Worm (Caenorhabditis elegans) whole organism, L1 larva: ENCODE measurements around the gene R04B3.3.
A peak's percentile ranks its signal among the peaks of the same experiment; 100 is the strongest.

Source experiments
- Y116A8C.19 ChIP-seq: sonication (generic microtip); optimal IDR thresholded peaks from 2 replicates; lab custom pipeline; 2016; ENCODE audit warnings: missing compliant biosample characterization, missing genetic modification characterization, borderline replicate concordance
- aha-1 ChIP-seq: fragments of 150-350 bp; optimal IDR thresholded peaks from 2 replicates; lab custom pipeline; 2014; ENCODE audit warnings: missing biosample characterization, missing genetic modification characterization
- blmp-1 ChIP-seq: fragments of 150-350 bp; optimal IDR thresholded peaks from 2 replicates; lab custom pipeline; 2014; ENCODE audit warnings: missing biosample characterization, missing genetic modification characterization
- ceh-63 ChIP-seq: fragments of 200-800 bp; sonication (Bioruptor generic); optimal IDR thresholded peaks from 2 replicates; lab custom pipeline; 2018; ENCODE audit warnings: mild to moderate bottlenecking, missing genetic modification characterization, missing compliant biosample characterization
- ceh-8 ChIP-seq: fragments of 200-800 bp; sonication (Bioruptor generic); optimal IDR thresholded peaks from 2 replicates; lab custom pipeline; 2018; ENCODE audit warnings: mild to moderate bottlenecking, missing genetic modification characterization, moderate library complexity, missing compliant biosample characterization
- ceh-82 ChIP-seq, 3 experiments: fragments of 150-350 bp in 1 of 3; sonication (generic microtip) in 2 of 3; optimal IDR thresholded peaks; 2 replicates each; lab custom pipeline; 2014 to 2017; ENCODE audit warnings: missing biosample characterization in 3 of 3, missing genetic modification characterization in 3 of 3
- ceh-88 ChIP-seq: fragments of 200-800 bp; sonication (Bioruptor generic); IDR thresholded peaks from 2 replicates; pipeline ENCODE4 v1.3.6; 2022; ENCODE audit warnings: missing genetic modification characterization, missing compliant biosample characterization
- ceh-90 ChIP-seq: sonication (generic microtip); optimal IDR thresholded peaks from 2 replicates; lab custom pipeline; 2016; ENCODE audit warnings: missing genetic modification characterization, missing compliant biosample characterization
- ces-1 ChIP-seq: fragments of 150-350 bp; optimal IDR thresholded peaks from 2 replicates; lab custom pipeline; 2014; ENCODE audit warnings: missing biosample characterization, missing genetic modification reagents, missing genetic modification characterization
- dsc-1 ChIP-seq: sonication (generic microtip); optimal IDR thresholded peaks from 2 replicates; lab custom pipeline; 2016; ENCODE audit warnings: mild to moderate bottlenecking, missing genetic modification characterization, missing compliant biosample characterization
- egl-13 ChIP-seq: sonication (generic microtip); optimal IDR thresholded peaks from 2 replicates; lab custom pipeline; 2016; ENCODE audit warnings: missing genotype, missing genetic modification reagents, missing genetic modification characterization, missing compliant biosample characterization
- elt-2 ChIP-seq: sonication (generic microtip); optimal IDR thresholded peaks from 2 replicates; lab custom pipeline; 2016; ENCODE audit warnings: missing genetic modification characterization, mild to moderate bottlenecking, inconsistent platforms, missing compliant biosample characterization, missing genetic modification reagents
- elt-3 ChIP-seq, 6 experiments: fragments of 150-350 bp in 1 of 6; sonication (generic microtip); optimal IDR thresholded peaks; 2 replicates each; lab custom pipeline; 2017 to 2018; ENCODE audit warnings: missing biosample characterization in 6 of 6, missing genetic modification characterization in 6 of 6, inconsistent platforms in 1 of 6
- fkh-4 ChIP-seq: sonication (generic microtip); optimal IDR thresholded peaks from 2 replicates; lab custom pipeline; 2016; ENCODE audit warnings: missing compliant biosample characterization, missing genetic modification characterization, borderline replicate concordance
- hpl-2 ChIP-seq: fragments of 150-350 bp; optimal IDR thresholded peaks from 2 replicates; lab custom pipeline; 2014; ENCODE audit warnings: missing biosample characterization, missing genetic modification reagents, missing genetic modification characterization
- irx-1 ChIP-seq: sonication (generic microtip); optimal IDR thresholded peaks from 2 replicates; lab custom pipeline; 2016; ENCODE audit warnings: missing genetic modification characterization, missing compliant biosample characterization
- lin-14 ChIP-seq: fragments of 200-800 bp; sonication (Bioruptor generic); optimal IDR thresholded peaks from 2 replicates; lab custom pipeline; 2018; ENCODE audit warnings: mild to moderate bottlenecking, missing genetic modification characterization, moderate library complexity, missing compliant biosample characterization
- lin-35 ChIP-seq, 2 experiments: fragments of 150-350 bp; optimal IDR thresholded peaks; 2 replicates each; lab custom pipeline; 2014; ENCODE audit warnings: missing biosample characterization in 2 of 2, missing genetic modification characterization in 2 of 2, missing genetic modification reagents in 2 of 2
- lin-39 ChIP-seq: fragments of 150-350 bp; optimal IDR thresholded peaks from 2 replicates; lab custom pipeline; 2014; ENCODE audit warnings: missing biosample characterization, missing genetic modification reagents, missing genetic modification characterization
- lir-3 ChIP-seq: sonication (generic microtip); optimal IDR thresholded peaks from 2 replicates; lab custom pipeline; 2016; ENCODE audit warnings: mild to moderate bottlenecking, missing genetic modification characterization, moderate library complexity, missing compliant biosample characterization; ENCODE audit not compliant: poor library complexity
- mab-9 ChIP-seq: fragments of 200-800 bp; sonication (Bioruptor generic); IDR thresholded peaks from 2 replicates; pipeline ENCODE4 v1.3.6; 2022; ENCODE audit warnings: missing genetic modification reagents, missing genetic modification characterization, missing compliant biosample characterization
- mdl-1 ChIP-seq, 2 experiments: fragments of 150-350 bp; optimal IDR thresholded peaks; 2 replicates each; lab custom pipeline; 2014 to 2017; ENCODE audit warnings: missing biosample characterization in 2 of 2, missing genetic modification characterization in 2 of 2, inconsistent platforms in 1 of 2
- nhr-11 ChIP-seq: fragments of 150-350 bp; optimal IDR thresholded peaks from 2 replicates; lab custom pipeline; 2014; ENCODE audit warnings: missing biosample characterization, missing genetic modification characterization
- nhr-12 ChIP-seq: sonication (generic microtip); optimal IDR thresholded peaks from 2 replicates; lab custom pipeline; 2017; ENCODE audit warnings: missing biosample characterization, missing genetic modification characterization
- nhr-19 ChIP-seq: fragments of 200-800 bp; sonication (Bioruptor generic); conservative IDR thresholded peaks from 2 replicates; pipeline ENCODE4 v1.3.6; 2022; ENCODE audit warnings: missing genetic modification characterization, missing compliant biosample characterization
- nhr-237 ChIP-seq: fragments of 150-350 bp; optimal IDR thresholded peaks from 2 replicates; lab custom pipeline; 2014; ENCODE audit warnings: missing biosample characterization, missing genetic modification characterization
- nhr-47 ChIP-seq: sonication (generic microtip); optimal IDR thresholded peaks from 2 replicates; lab custom pipeline; 2016; ENCODE audit warnings: mild to moderate bottlenecking, missing genetic modification characterization, moderate library complexity, missing compliant biosample characterization
- nhr-71 ChIP-seq: sonication (generic microtip); optimal IDR thresholded peaks from 2 replicates; lab custom pipeline; 2016; ENCODE audit warnings: mild to moderate bottlenecking, missing genetic modification characterization, moderate library complexity, missing compliant biosample characterization
- nhr-84 ChIP-seq: sonication (generic microtip); optimal IDR thresholded peaks from 2 replicates; lab custom pipeline; 2017; ENCODE audit warnings: missing biosample characterization, missing genetic modification characterization
- rnt-1 ChIP-seq: sonication (generic microtip); optimal IDR thresholded peaks from 2 replicates; lab custom pipeline; 2016; ENCODE audit warnings: mild to moderate bottlenecking, missing genetic modification characterization, moderate library complexity, missing compliant biosample characterization
- snu-23 ChIP-seq: sonication (generic microtip); optimal IDR thresholded peaks from 2 replicates; lab custom pipeline; 2016; ENCODE audit warnings: missing genetic modification characterization, missing compliant biosample characterization
- sptf-1 ChIP-seq: fragments of 150-350 bp; optimal IDR thresholded peaks from 2 replicates; lab custom pipeline; 2014; ENCODE audit warnings: missing biosample characterization, missing genetic modification characterization
- swsn-7 ChIP-seq: sonication (generic microtip); optimal IDR thresholded peaks from 2 replicates; lab custom pipeline; 2016; ENCODE audit warnings: missing genetic modification characterization, missing compliant biosample characterization
- unc-130 ChIP-seq: fragments of 150-350 bp; optimal IDR thresholded peaks from 2 replicates; lab custom pipeline; 2017; ENCODE audit warnings: missing biosample characterization, missing genetic modification characterization, inconsistent platforms
- unc-86 ChIP-seq: sonication (generic microtip); optimal IDR thresholded peaks from 2 replicates; lab custom pipeline; 2016; ENCODE audit warnings: missing genetic modification characterization, missing compliant biosample characterization
- unc-98 ChIP-seq: fragments of 200-800 bp; sonication (Bioruptor generic); IDR thresholded peaks from 2 replicates; pipeline ENCODE4 v1.3.6; 2022; ENCODE audit warnings: missing genetic modification characterization, missing compliant biosample characterization
- xbp-1 ChIP-seq: sonication (generic microtip); optimal IDR thresholded peaks from 2 replicates; lab custom pipeline; 2016; ENCODE audit warnings: missing genetic modification characterization, missing compliant biosample characterization
- ztf-11 ChIP-seq, 2 experiments: sonication (generic microtip); optimal IDR thresholded peaks; 2 replicates each; lab custom pipeline; 2016 to 2017; ENCODE audit warnings: missing genetic modification characterization in 2 of 2, missing biosample characterization in 1 of 2, missing compliant biosample characterization in 1 of 2

R04B3.3 gene

ce11 chrX:2483078-2483477 lies 7.3 kb upstream of the R04B3.3 start, which contains the start of gene K02E10.4:
Gene K02E10.4 (plus strand): TSS chrX:2483263.
- TF ChIP-seq nhr-84 (tag; lab: Kevin White, UChicago) = no peak
- no peak for TF ChIP-seq mab-9 (GFP tag; lab: Robert Waterston, UW)
- peak in 1 of 6 experiments; percentile 9 for TF ChIP-seq elt-3 (tag; optimal IDR thresholded peaks at IDR 0.05; lab: Kevin White, UChicago)
- TF ChIP-seq blmp-1 (tag; lab: Kevin White, UChicago) = peak; percentile 95
- no peak for TF ChIP-seq fkh-4 (tag; lab: Kevin White, UChicago)

- peak in 1 of 2 experiments; percentile 23 for TF ChIP-seq lin-35 (GFP tag; optimal IDR thresholded peaks at IDR 0.05; lab: Kevin White, UChicago)
- peak; percentile 14 for TF ChIP-seq elt-2 (tag; lab: Kevin White, UChicago)
- TF ChIP-seq mab-9 (GFP tag; lab: Robert Waterston, UW) = no peak
Observed at ce11 chrX:2482622-2483021, 6.8 kb upstream of the R04B3.3 start, which contains the start of gene K02E10.6. Gene K02E10.6 (minus strand): TSS chrX:2482770.

- TF ChIP-seq mab-9 (GFP tag; lab: Robert Waterston, UW) (no peak), mdl-1 (tag; optimal IDR thresholded peaks at IDR 0.05; lab: Kevin White, UChicago) (no peak), lir-3 (no peak), unc-130 (tag; lab: Kevin White, UChicago) (no peak), Y116A8C.19 (tag; lab: Kevin White, UChicago) (no peak), lin-14 (no peak), nhr-19 (GFP tag; lab: Robert Waterston, UW) (no peak), ceh-82 (tag; optimal IDR thresholded peaks at IDR 0.05; lab: Kevin White, UChicago) (no peak), nhr-84 (tag; lab: Kevin White, UChicago) (no peak), ces-1 (no peak), ztf-11 (tag; optimal IDR thresholded peaks at IDR 0.05; lab: Kevin White, UChicago) (no peak), hpl-2 (no peak), rnt-1 (tag; lab: Kevin White, UChicago) (no peak), sptf-1 (no peak), egl-13 (no peak), fkh-4 (tag; lab: Kevin White, UChicago) (no peak)
- TF ChIP-seq, all 84 proteins: peak for 0
Observed at ce11 chrX:2478823-2479222, 3.0 kb upstream of the R04B3.3 start, which contains the start of gene K02E10.5. Gene K02E10.5 (minus strand): TSS chrX:2478923.

- TF ChIP-seq fkh-4 (tag; lab: Kevin White, UChicago) = no peak
- TF ChIP-seq sptf-1 = no peak
- no peak for TF ChIP-seq aha-1 (tag; lab: Kevin White, UChicago)
- no peak for TF ChIP-seq irx-1 (tag; lab: Kevin White, UChicago)
- no peak for TF ChIP-seq ceh-63 (GFP tag; lab: Kevin White, UChicago)
- TF ChIP-seq nhr-11 (tag; lab: Kevin White, UChicago) = no peak
- no peak for TF ChIP-seq ztf-11 (tag; optimal IDR thresholded peaks at IDR 0.05; lab: Kevin White, UChicago)
- TF ChIP-seq unc-98 (GFP tag; lab: Robert Waterston, UW) = no peak
- no peak for TF ChIP-seq swsn-7 (tag; lab: Kevin White, UChicago)
- no peak for TF ChIP-seq snu-23 (GFP tag; lab: Kevin White, UChicago)
- TF ChIP-seq mdl-1 (tag; optimal IDR thresholded peaks at IDR 0.05; lab: Kevin White, UChicago) = no peak
- TF ChIP-seq nhr-237 (tag; lab: Kevin White, UChicago) = no peak
Observed at ce11 chrX:2473618-2474017, 2.2 kb downstream of the R04B3.3 start, which contains the start of gene R04B3.2. Gene R04B3.2 (minus strand): TSS chrX:2473718.

- TF ChIP-seq blmp-1 (tag; lab: Kevin White, UChicago) = peak; percentile 58
- no peak for TF ChIP-seq swsn-7 (tag; lab: Kevin White, UChicago)
Observed at ce11 chrX:2471303-2471702, 4.5 kb downstream of the R04B3.3 start, which contains the start of gene R04B3.1. Gene R04B3.1 (minus strand): TSS chrX:2471403.

- TF ChIP-seq ceh-90 (tag; lab: Kevin White, UChicago) = no peak
- TF ChIP-seq swsn-7 (tag; lab: Kevin White, UChicago) = peak; percentile 27
- TF ChIP-seq dsc-1 (tag; lab: Kevin White, UChicago) = peak; percentile 36
- peak; percentile 36; the same call in 1 of the 2 replicates for TF ChIP-seq ceh-88 (GFP tag; lab: Robert Waterston, UW)
- TF ChIP-seq unc-86 = peak; percentile 24
- peak; percentile 63 for TF ChIP-seq nhr-47 (tag; lab: Kevin White, UChicago)
- TF ChIP-seq xbp-1 (tag; lab: Kevin White, UChicago) = peak; percentile 1
- TF ChIP-seq nhr-71 (tag; lab: Kevin White, UChicago) = peak; percentile 59
- no peak for TF ChIP-seq nhr-12
- peak; percentile 28 for TF ChIP-seq ceh-63 (GFP tag; lab: Kevin White, UChicago)
- TF ChIP-seq lin-39 (tag; lab: Kevin White, UChicago) = no peak
- TF ChIP-seq lin-14 = peak; percentile 83
- TF ChIP-seq ceh-8 (GFP tag; lab: Kevin White, UChicago) = peak; percentile 79
Observed at ce11 chrX:2464064-2464463, 11.7 kb downstream of the R04B3.3 start.
